Worm (Caenorhabditis elegans): ENCODE measurements around the gene clec-58.

DNA sequence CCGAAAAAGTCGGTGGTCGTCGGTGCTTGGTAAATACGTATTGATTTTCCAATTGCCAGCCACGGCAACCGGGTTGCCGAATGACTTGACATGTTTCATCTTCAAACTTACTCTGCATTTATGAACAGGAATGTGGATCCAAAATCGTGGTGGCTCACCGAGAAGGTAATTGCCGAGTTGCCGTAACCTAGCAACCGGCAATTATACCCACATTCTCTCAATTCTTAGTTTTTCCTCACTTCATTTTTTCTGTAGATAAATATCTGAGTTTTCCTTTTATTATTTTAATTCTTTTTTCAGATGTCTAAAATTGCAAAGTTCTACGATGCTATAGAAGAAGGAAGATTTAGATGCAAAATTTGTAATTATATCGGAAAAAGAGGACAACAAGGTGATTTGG, 23.3 kb downstream of the clec-58 start, which contains the start of gene ZK673.4:
- no peak for TF ChIP-seq Y79H2A.3 (GFP tag; conservative IDR thresholded peaks at IDR 0.05)
- TF ChIP-seq F37B4.10 (GFP tag; IDR thresholded peaks at IDR 0.05): no peak
